Fruit fly (Drosophila melanogaster) whole organism, embryonic: Measurements from ENCODE around the gene Ac13E.

Experiments
- Ada2b ChIP-seq: fragments of 200-800 bp; sonication (Bioruptor generic); IDR thresholded peaks from 2 replicates; pipeline ENCODE4 v1.3.6; 2022; ENCODE audit warnings: missing biosample characterization, missing genetic modification characterization
- Atf3 ChIP-seq: fragments of 200-800 bp; sonication (Bioruptor generic); optimal IDR thresholded peaks from 3 replicates; lab custom pipeline; 2016; ENCODE audit warnings: missing biosample characterization, missing genetic modification characterization
- B-H1 ChIP-seq: fragments of 200-800 bp; sonication (Bioruptor generic); IDR thresholded peaks from 3 replicates; pipeline ENCODE4 v1.3.6; 2022; ENCODE audit warnings: missing biosample characterization, missing genetic modification characterization
- CG10147 ChIP-seq: fragments of 200-800 bp; sonication (Bioruptor generic); optimal IDR thresholded peaks from 2 replicates; lab custom pipeline; 2019; ENCODE audit warnings: missing biosample characterization, mild to moderate bottlenecking, missing genetic modification characterization, moderate library complexity
- CG10462 ChIP-seq: fragments of 200-800 bp; sonication (Bioruptor generic); optimal IDR thresholded peaks from 2 replicates; lab custom pipeline; 2016; ENCODE audit warnings: missing biosample characterization, missing genetic modification characterization
- CG11085 ChIP-seq: fragments of 200-800 bp; sonication (Bioruptor generic); IDR thresholded peaks from 2 replicates; pipeline ENCODE4 v1.3.6; 2022; ENCODE audit warnings: missing biosample characterization, missing genetic modification characterization
- CG11723 ChIP-seq: fragments of 200-800 bp; sonication (Bioruptor generic); optimal IDR thresholded peaks from 2 replicates; lab custom pipeline; 2017; ENCODE audit warnings: missing biosample characterization, mild to moderate bottlenecking, missing genetic modification characterization
- CG12299 ChIP-seq: fragments of 200-800 bp; sonication (Bioruptor generic); optimal IDR thresholded peaks from 2 replicates; lab custom pipeline; 2018; ENCODE audit warnings: missing biosample characterization, mild to moderate bottlenecking, missing genetic modification characterization
- CG13123 ChIP-seq: fragments of 200-800 bp; sonication (Bioruptor generic); optimal IDR thresholded peaks from 2 replicates; lab custom pipeline; 2016; ENCODE audit warnings: missing biosample characterization, missing genetic modification characterization
- CG13894 ChIP-seq: fragments of 200-800 bp; sonication (Bioruptor generic); optimal IDR thresholded peaks from 3 replicates; lab custom pipeline; 2018; ENCODE audit warnings: missing biosample characterization, mild to moderate bottlenecking, missing genetic modification characterization, moderate library complexity
- CG14710 ChIP-seq: fragments of 200-800 bp; sonication (Bioruptor generic); optimal IDR thresholded peaks from 3 replicates; lab custom pipeline; 2019; ENCODE audit warnings: missing biosample characterization, mild to moderate bottlenecking, missing genetic modification characterization, moderate library complexity
- CG1602 ChIP-seq: fragments of 200-800 bp; sonication (Bioruptor generic); optimal IDR thresholded peaks from 3 replicates; lab custom pipeline; 2016; ENCODE audit warnings: missing biosample characterization, missing genetic modification characterization
- CG16815 ChIP-seq: fragments of 200-800 bp; sonication (Bioruptor generic); optimal IDR thresholded peaks from 3 replicates; lab custom pipeline; 2017; ENCODE audit warnings: missing biosample characterization, mild to moderate bottlenecking, missing genetic modification characterization
- CG17359 ChIP-seq: fragments of 200-800 bp; sonication (Bioruptor generic); optimal IDR thresholded peaks from 3 replicates; lab custom pipeline; 2018; ENCODE audit warnings: missing biosample characterization, mild to moderate bottlenecking, missing genetic modification characterization, moderate library complexity
- CG2199 ChIP-seq: fragments of 200-800 bp; sonication (Bioruptor generic); IDR thresholded peaks from 3 replicates; pipeline ENCODE4 v1.3.6; 2022; ENCODE audit warnings: missing biosample characterization, missing genetic modification characterization
- CG30431 ChIP-seq: fragments of 200-800 bp; sonication (Bioruptor generic); optimal IDR thresholded peaks from 2 replicates; lab custom pipeline; 2017; ENCODE audit warnings: missing biosample characterization, missing genetic modification characterization
- CG32532 ChIP-seq: fragments of 200-800 bp; sonication (Bioruptor generic); IDR thresholded peaks from 2 replicates; pipeline ENCODE4 v1.3.6; 2022; ENCODE audit warnings: missing biosample characterization, missing genetic modification characterization
- CG4707 ChIP-seq: fragments of 200-800 bp; sonication (Bioruptor generic); optimal IDR thresholded peaks from 2 replicates; lab custom pipeline; 2018; ENCODE audit warnings: missing biosample characterization, mild to moderate bottlenecking, missing genetic modification characterization, moderate library complexity
- CG5180 ChIP-seq: fragments of 200-800 bp; sonication (Bioruptor generic); optimal IDR thresholded peaks from 3 replicates; lab custom pipeline; 2017; ENCODE audit warnings: missing biosample characterization, missing genetic modification characterization, mild to moderate bottlenecking, moderate library complexity, missing genetic modification reagents
- CG5245 ChIP-seq: fragments of 200-800 bp; sonication (Bioruptor generic); optimal IDR thresholded peaks from 3 replicates; lab custom pipeline; 2016; ENCODE audit warnings: missing biosample characterization, missing genetic modification characterization
- CG6654 ChIP-seq: fragments of 200-800 bp; sonication (Bioruptor generic); optimal IDR thresholded peaks from 2 replicates; lab custom pipeline; 2017; ENCODE audit warnings: missing biosample characterization, mild to moderate bottlenecking, missing genetic modification characterization
- CG6791 ChIP-seq: fragments of 200-800 bp; sonication (Bioruptor generic); IDR thresholded peaks from 3 replicates; pipeline ENCODE4 v1.3.6; 2022; ENCODE audit warnings: missing biosample characterization, missing genetic modification characterization; ENCODE audit not compliant: partially characterized antibody
- CG8944 ChIP-seq: fragments of 200-800 bp; sonication (Bioruptor generic); optimal IDR thresholded peaks from 3 replicates; lab custom pipeline; 2016; ENCODE audit warnings: missing biosample characterization, missing genetic modification characterization
- Chrac-16 ChIP-seq: fragments of 200-800 bp; sonication (Bioruptor generic); optimal IDR thresholded peaks from 3 replicates; lab custom pipeline; 2016; ENCODE audit warnings: missing biosample characterization, missing genetic modification characterization
- CkIIα-i1 ChIP-seq: fragments of 200-800 bp; sonication (Bioruptor generic); IDR thresholded peaks from 2 replicates; pipeline ENCODE4 v1.3.6; 2022; ENCODE audit warnings: missing biosample characterization, missing genetic modification characterization
- D19B ChIP-seq: fragments of 200-800 bp; sonication (Bioruptor generic); optimal IDR thresholded peaks from 2 replicates; lab custom pipeline; 2017; ENCODE audit warnings: missing biosample characterization, mild to moderate bottlenecking, missing genetic modification characterization
- Fer2 ChIP-seq: fragments of 200-800 bp; sonication (Bioruptor generic); optimal IDR thresholded peaks from 2 replicates; lab custom pipeline; 2018; ENCODE audit warnings: missing biosample characterization, mild to moderate bottlenecking, missing genetic modification characterization, moderate library complexity
- Gug ChIP-seq: fragments of 200-800 bp; sonication (Bioruptor generic); IDR thresholded peaks from 4 replicates; pipeline ENCODE4 v1.3.6; 2022; ENCODE audit warnings: missing biosample characterization, missing genetic modification characterization
- Kr ChIP-seq: fragments of 200-800 bp; sonication (Bioruptor generic); optimal IDR thresholded peaks from 2 replicates; lab custom pipeline; 2017; ENCODE audit warnings: missing biosample characterization, mild to moderate bottlenecking, missing genetic modification characterization
- Lpt ChIP-seq: fragments of >200 bp; optimal IDR thresholded peaks from 2 replicates; lab custom pipeline; 2018; ENCODE audit warnings: missing biosample characterization, missing genetic modification characterization
- Med ChIP-seq: fragments of 200-800 bp; sonication (Bioruptor generic); peaks from one replicate; lab custom pipeline; 2016; ENCODE audit warnings: missing biosample characterization, missing genetic modification characterization, mild to moderate bottlenecking, inconsistent platforms, moderate library complexity
- Meics ChIP-seq: fragments of 200-800 bp; sonication (Bioruptor generic); optimal IDR thresholded peaks from 2 replicates; lab custom pipeline; 2017; ENCODE audit warnings: missing biosample characterization, mild to moderate bottlenecking, missing genetic modification characterization
- Mes4 ChIP-seq: fragments of 200-800 bp; sonication (Bioruptor generic); optimal IDR thresholded peaks from 2 replicates; lab custom pipeline; 2016; ENCODE audit warnings: missing biosample characterization, missing genetic modification characterization
- Oli ChIP-seq: fragments of 200-800 bp; sonication (Bioruptor generic); optimal IDR thresholded peaks from 2 replicates; lab custom pipeline; 2018; ENCODE audit warnings: missing biosample characterization, mild to moderate bottlenecking, missing genetic modification characterization, moderate library complexity
- abd-A ChIP-seq: fragments of 200-800 bp; sonication (Bioruptor generic); optimal IDR thresholded peaks from 3 replicates; lab custom pipeline; 2019; ENCODE audit warnings: missing biosample characterization, mild to moderate bottlenecking, missing genetic modification characterization, moderate library complexity
- ase ChIP-seq: fragments of 200-800 bp; sonication (Bioruptor generic); IDR thresholded peaks from 3 replicates; pipeline ENCODE4 v1.3.6; 2022; ENCODE audit warnings: missing biosample characterization, missing genetic modification characterization
- chn ChIP-seq: fragments of 200-800 bp; sonication (Bioruptor generic); optimal IDR thresholded peaks from 2 replicates; lab custom pipeline; 2016; ENCODE audit warnings: missing biosample characterization, missing genetic modification characterization
- crc ChIP-seq: fragments of 200-800 bp; sonication (Bioruptor generic); optimal IDR thresholded peaks from 2 replicates; lab custom pipeline; 2016; ENCODE audit warnings: missing biosample characterization, missing genetic modification characterization
- fd3F ChIP-seq: fragments of 200-800 bp; sonication (Bioruptor generic); optimal IDR thresholded peaks from 2 replicates; lab custom pipeline; 2018; ENCODE audit warnings: missing biosample characterization, mild to moderate bottlenecking, missing genetic modification characterization, moderate library complexity
- ftz-f1 ChIP-seq: fragments of 200-800 bp; sonication (Bioruptor generic); optimal IDR thresholded peaks from 2 replicates; lab custom pipeline; 2016; ENCODE audit warnings: missing biosample characterization, missing genetic modification characterization
- gce ChIP-seq: fragments of 200-800 bp; sonication (Bioruptor generic); IDR thresholded peaks from 3 replicates; pipeline ENCODE4 v1.3.6; 2022; ENCODE audit warnings: missing biosample characterization, missing genetic modification characterization
- hbn ChIP-seq: fragments of 200-800 bp; sonication (Bioruptor generic); IDR thresholded peaks from 2 replicates; pipeline ENCODE4 v1.3.6; 2022; ENCODE audit warnings: missing biosample characterization, missing genetic modification characterization; ENCODE audit not compliant: partially characterized antibody
- kni ChIP-seq: fragments of 200-800 bp; sonication (Bioruptor generic); optimal IDR thresholded peaks from 3 replicates; lab custom pipeline; 2017; ENCODE audit warnings: mild to moderate bottlenecking, missing biosample characterization, missing genetic modification reagents, missing genetic modification characterization
- nerfin-1 ChIP-seq: fragments of 200-800 bp; sonication (Bioruptor generic); optimal IDR thresholded peaks from 3 replicates; lab custom pipeline; 2019; ENCODE audit warnings: missing biosample characterization, mild to moderate bottlenecking, missing genetic modification characterization, moderate library complexity
- nom ChIP-seq: fragments of 200-800 bp; sonication (Bioruptor generic); optimal IDR thresholded peaks from 2 replicates; lab custom pipeline; 2017; ENCODE audit warnings: missing biosample characterization, missing genetic modification characterization, mild to moderate bottlenecking, moderate library complexity, missing genetic modification reagents
- repo ChIP-seq: fragments of 200-800 bp; sonication (Bioruptor generic); optimal IDR thresholded peaks from 2 replicates; lab custom pipeline; 2016; ENCODE audit warnings: missing biosample characterization, missing genetic modification characterization
- rib ChIP-seq: fragments of 200-800 bp; sonication (Bioruptor generic); IDR thresholded peaks from 2 replicates; pipeline ENCODE4 v1.3.6; 2022; ENCODE audit warnings: missing biosample characterization, missing genetic modification characterization
- ssp ChIP-seq: fragments of 200-800 bp; sonication (Bioruptor generic); IDR thresholded peaks from 2 replicates; pipeline ENCODE4 v1.3.6; 2022; ENCODE audit warnings: missing biosample characterization, missing genetic modification characterization
- tin ChIP-seq: fragments of 200-800 bp; sonication (Bioruptor generic); optimal IDR thresholded peaks from 3 replicates; lab custom pipeline; 2016; ENCODE audit warnings: missing biosample characterization, missing genetic modification characterization
- tll ChIP-seq, 2 experiments: fragments of 200-800 bp in 1 of 2; fragments of >200 bp in 1 of 2; sonication (Bioruptor generic) in 1 of 2; optimal IDR thresholded peaks; 2 replicates each; lab custom pipeline; 2017 to 2019; ENCODE audit warnings: missing biosample characterization in 2 of 2, missing genetic modification characterization in 2 of 2, mild to moderate bottlenecking in 1 of 2, moderate library complexity in 1 of 2

Gene Ac13E

DNA sequence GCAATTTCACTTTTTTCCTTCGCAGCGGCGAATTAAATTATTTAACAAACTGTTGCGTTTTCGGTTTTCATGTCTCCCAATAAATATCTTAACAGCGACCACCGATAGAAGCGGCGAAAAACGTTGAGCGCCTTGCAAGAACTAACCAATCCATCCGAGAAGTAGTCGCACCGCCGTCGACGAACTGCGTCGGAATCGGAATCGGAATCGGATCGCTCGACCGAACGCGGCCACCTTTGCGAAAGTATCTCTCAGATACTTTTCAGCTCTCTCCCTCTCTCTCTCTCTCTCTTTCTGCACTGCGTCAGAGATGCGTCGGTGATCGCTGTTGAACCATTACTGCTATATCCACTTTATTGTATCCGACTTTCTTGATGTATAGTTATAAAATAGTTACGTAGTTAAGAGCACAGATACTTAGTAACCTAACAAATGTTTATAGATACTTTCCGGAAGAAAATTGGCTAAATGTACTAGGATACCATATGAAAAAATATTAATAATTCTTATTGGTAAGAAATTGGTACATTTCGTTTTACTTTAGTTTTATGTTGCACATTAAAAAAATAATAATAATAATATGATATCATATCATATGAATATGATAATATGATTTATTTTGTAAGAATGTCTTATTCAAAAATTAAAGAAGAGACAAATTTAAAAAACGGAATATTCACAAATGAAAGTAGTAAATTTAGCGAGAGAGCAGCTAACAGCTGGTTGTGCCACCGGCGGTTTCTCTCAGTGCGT is 39.6 kb upstream of the Ac13E start, which contains the start of gene Chsy (continued):
- no peak for TF ChIP-seq CG30431 (GFP tag; lab: Kevin White, UChicago)
- TF ChIP-seq CG10147 (GFP tag; lab: Kevin White, UChicago): no peak
- TF ChIP-seq CG13123 (GFP tag; lab: Kevin White, UChicago): no peak
- no peak for TF ChIP-seq tin
- no peak for TF ChIP-seq Atf3 (GFP tag; lab: Kevin White, UChicago)
- TF ChIP-seq CG16815 (GFP tag; lab: Kevin White, UChicago): no peak
- TF ChIP-seq ssp (GFP tag; lab: Robert Waterston, UW): no peak
- TF ChIP-seq tll (GFP tag; optimal IDR thresholded peaks at IDR 0.05; lab: Kevin White, UChicago): no peak
- TF ChIP-seq CG32532 (GFP tag; lab: Robert Waterston, UW): 0 out of 2 replicates have a peak, but pooled peaks have one; percentile 10
- no peak for TF ChIP-seq Mes4 (GFP tag; lab: Kevin White, UChicago)
- TF ChIP-seq CG13894 (tag; lab: Kevin White, UChicago): no peak
- no peak for TF ChIP-seq CG11723 (GFP tag; lab: Kevin White, UChicago)
- TF ChIP-seq CG10462 (GFP tag; lab: Kevin White, UChicago): no peak
- TF ChIP-seq CG14710 (tag; lab: Kevin White, UChicago): peak; percentile 27
- no peak for TF ChIP-seq hbn (GFP tag; lab: Robert Waterston, UW)
- TF ChIP-seq kni (GFP tag; lab: Kevin White, UChicago): no peak
- TF ChIP-seq CG11085: no peak
- no peak for TF ChIP-seq CG4707 (GFP tag; lab: Kevin White, UChicago)
- TF ChIP-seq Med (GFP tag; lab: Kevin White, UChicago): peak; percentile 78
- no peak for TF ChIP-seq D19B (GFP tag; lab: Kevin White, UChicago)
- no peak for TF ChIP-seq CG17359 (tag; lab: Kevin White, UChicago)
- no peak for TF ChIP-seq Ada2b (GFP tag; lab: Robert Waterston, UW)
- TF ChIP-seq nerfin-1 (tag; lab: Kevin White, UChicago): no peak
- no peak for TF ChIP-seq Chrac-16 (GFP tag; lab: Kevin White, UChicago)
- no peak for TF ChIP-seq chn (GFP tag; lab: Kevin White, UChicago)
- TF ChIP-seq repo (GFP tag; lab: Kevin White, UChicago): no peak
- no peak for TF ChIP-seq CG6791 (GFP tag; lab: Robert Waterston, UW)
- no peak for TF ChIP-seq ftz-f1
- TF ChIP-seq Fer2 (tag; lab: Kevin White, UChicago): no peak
- TF ChIP-seq CG8944: no peak
- no peak for TF ChIP-seq CG6654 (GFP tag; lab: Kevin White, UChicago)
- TF ChIP-seq Meics: no peak
- TF ChIP-seq nom (GFP tag; lab: Kevin White, UChicago): peak; percentile 1
- TF ChIP-seq CG5245 (GFP tag; lab: Kevin White, UChicago): no peak
- peak; percentile 14 for TF ChIP-seq CG5180 (GFP tag; lab: Kevin White, UChicago)
- TF ChIP-seq CG12299 (tag; lab: Kevin White, UChicago): no peak
- TF ChIP-seq rib (GFP tag; lab: Robert Waterston, UW): no peak; the same call in 1 of the 2 replicates
- no peak for TF ChIP-seq crc
- TF ChIP-seq fd3F (GFP tag; lab: Kevin White, UChicago): no peak
- no peak for TF ChIP-seq Kr
- no peak for TF ChIP-seq ase (GFP tag; lab: Robert Waterston, UW)
- peak; percentile 49; the same call in 1 of the 4 replicates for TF ChIP-seq Gug (GFP tag; lab: Robert Waterston, UW)
- no peak for TF ChIP-seq gce (GFP tag; lab: Robert Waterston, UW)
- TF ChIP-seq CG2199 (GFP tag; lab: Robert Waterston, UW): peak; percentile 69
- TF ChIP-seq Oli (tag; lab: Kevin White, UChicago): no peak
- TF ChIP-seq Lpt: no peak
- TF ChIP-seq CkIIα-i1: no peak
- TF ChIP-seq CG1602 (GFP tag; lab: Kevin White, UChicago): no peak
- TF ChIP-seq abd-A (tag; lab: Kevin White, UChicago): no peak
- TF ChIP-seq B-H1: peak; percentile 10; the same call in 1 of the 3 replicates
